Worm (Caenorhabditis elegans): Measurements from ENCODE around the gene ptp-2.

- TF ChIP-seq unc-130 (GFP tag; optimal IDR thresholded peaks at IDR 0.05) (no peak), ekl-4 (GFP tag; IDR thresholded peaks at IDR 0.05) (no peak), repo-1 (tag; optimal IDR thresholded peaks at IDR 0.05) (no peak)
Observed at ce11 chrII:5945818-5946217, 27.4 kb downstream of the ptp-2 start.

All from whole organism, young adult.